Worm (Caenorhabditis elegans) whole organism, L4 larva: ENCODE measurements around the gene srx-86.

Experiments used
- D1046.2 ChIP-seq: fragments of 200-800 bp; sonication (Bioruptor generic); IDR thresholded peaks from 2 replicates; pipeline ENCODE4 v1.3.6; 2022; ENCODE audit warnings: missing genetic modification characterization, missing compliant biosample characterization
- F26F4.8 ChIP-seq: fragments of 200-800 bp; sonication (Bioruptor generic); conservative IDR thresholded peaks from 2 replicates; pipeline ENCODE4 v1.3.6; 2022; ENCODE audit warnings: missing genetic modification characterization, missing compliant biosample characterization
- F44E2.7 ChIP-seq: fragments of 200-800 bp; sonication (Bioruptor generic); IDR thresholded peaks from 2 replicates; pipeline ENCODE4 v2.1.2; 2022; ENCODE audit warnings: missing genetic modification characterization, missing compliant biosample characterization
- R02D3.7 ChIP-seq: fragments of 150-350 bp; sonication (generic microtip); optimal IDR thresholded peaks from 3 replicates; lab custom pipeline; 2014; ENCODE audit warnings: missing biosample characterization, missing genetic modification characterization
- Y105C5A.15 ChIP-seq: fragments of 200-800 bp; sonication (Bioruptor generic); IDR thresholded peaks from 2 replicates; pipeline ENCODE4 v1.3.6; 2022; ENCODE audit warnings: missing genetic modification characterization, missing compliant biosample characterization
- Y48G9A.11 ChIP-seq: fragments of 200-800 bp; sonication (Bioruptor generic); IDR thresholded peaks from 2 replicates; pipeline ENCODE4 v1.3.6; 2022; ENCODE audit warnings: missing genetic modification reagents, missing genetic modification characterization, missing compliant biosample characterization
- Y5F2A.4 ChIP-seq: fragments of 200-800 bp; sonication (Bioruptor generic); optimal IDR thresholded peaks from 2 replicates; lab custom pipeline; 2018; ENCODE audit warnings: mild to moderate bottlenecking, missing genetic modification characterization, missing compliant biosample characterization
- Y75B8A.6 ChIP-seq: fragments of 200-800 bp; sonication (Bioruptor generic); IDR thresholded peaks from 2 replicates; pipeline ENCODE4 v1.3.6; 2022; ENCODE audit warnings: missing genetic modification reagents, missing genetic modification characterization, missing compliant biosample characterization
- ZK337.2 ChIP-seq: fragments of 200-800 bp; sonication (Bioruptor generic); IDR thresholded peaks from 2 replicates; pipeline ENCODE4 v1.3.6; 2022; ENCODE audit warnings: missing genetic modification reagents, missing genetic modification characterization, missing compliant biosample characterization
- aha-1 ChIP-seq: fragments of 150-350 bp; peaks from one replicate; lab custom pipeline; 2014; ENCODE audit warnings: missing biosample characterization, missing genetic modification characterization
- ama-1 ChIP-seq: fragments of 150-350 bp; optimal IDR thresholded peaks from 2 replicates; lab custom pipeline; 2014; ENCODE audit warnings: inconsistent platforms, mixed read lengths
- ceh-28 ChIP-seq: fragments of 150-350 bp; optimal IDR thresholded peaks from 2 replicates; lab custom pipeline; 2014; ENCODE audit warnings: missing biosample characterization, missing genetic modification reagents, missing genetic modification characterization
- ceh-32 ChIP-seq: sonication (generic microtip); optimal IDR thresholded peaks from 2 replicates; lab custom pipeline; 2016; ENCODE audit warnings: mild to moderate bottlenecking, missing genetic modification characterization, missing compliant biosample characterization; ENCODE audit not compliant: poor library complexity
- ceh-82 ChIP-seq: sonication (generic microtip); optimal IDR thresholded peaks from 2 replicates; lab custom pipeline; 2017; ENCODE audit warnings: missing biosample characterization, missing genetic modification characterization
- ces-1 ChIP-seq: fragments of 150-350 bp; sonication (generic microtip); optimal IDR thresholded peaks from 4 replicates; lab custom pipeline; 2014; ENCODE audit warnings: missing biosample characterization, missing genetic modification reagents, missing genetic modification characterization
- ctbp-1 ChIP-seq: fragments of 200-800 bp; sonication (Bioruptor generic); IDR thresholded peaks from 2 replicates; pipeline ENCODE4 v1.3.6; 2022; ENCODE audit warnings: missing genetic modification reagents, missing genetic modification characterization, missing compliant biosample characterization
- daf-12 ChIP-seq: fragments of 150-350 bp; optimal IDR thresholded peaks from 2 replicates; lab custom pipeline; 2014; ENCODE audit warnings: missing biosample characterization, missing genetic modification reagents, missing genetic modification characterization
- dmd-6 ChIP-seq: fragments of 200-800 bp; sonication (Bioruptor generic); IDR thresholded peaks from 2 replicates; pipeline ENCODE4 v1.3.6; 2022; ENCODE audit warnings: missing genetic modification reagents, missing genetic modification characterization, missing compliant biosample characterization
- dmd-8 ChIP-seq: fragments of 200-800 bp; sonication (Bioruptor generic); IDR thresholded peaks from 2 replicates; pipeline ENCODE4 v1.3.6; 2022; ENCODE audit warnings: missing genetic modification characterization, missing compliant biosample characterization
- dmd-9 ChIP-seq: fragments of 200-800 bp; sonication (Bioruptor generic); IDR thresholded peaks from 2 replicates; pipeline ENCODE4 v1.3.6; 2022; ENCODE audit warnings: missing genetic modification reagents, missing genetic modification characterization, missing compliant biosample characterization
- fkh-10 ChIP-seq: fragments of 150-350 bp; optimal IDR thresholded peaks from 2 replicates; lab custom pipeline; 2014; ENCODE audit warnings: missing biosample characterization, missing genetic modification reagents, missing genetic modification characterization
- hlh-11 ChIP-seq: fragments of 200-800 bp; sonication (Bioruptor generic); optimal IDR thresholded peaks from 2 replicates; lab custom pipeline; 2018; ENCODE audit warnings: mild to moderate bottlenecking, missing genetic modification characterization, missing compliant biosample characterization
- jun-1 ChIP-seq: fragments of 150-350 bp; optimal IDR thresholded peaks from 2 replicates; lab custom pipeline; 2014; ENCODE audit warnings: missing biosample characterization, missing genetic modification reagents, missing genetic modification characterization
- lim-7 ChIP-seq: fragments of 200-800 bp; sonication (Bioruptor generic); IDR thresholded peaks from 2 replicates; pipeline ENCODE4 v1.3.6; 2022; ENCODE audit warnings: missing genetic modification characterization, missing compliant biosample characterization
- lin-1 ChIP-seq: fragments of 200-800 bp; sonication (Bioruptor generic); IDR thresholded peaks from 2 replicates; pipeline ENCODE4 v1.3.6; 2022; ENCODE audit warnings: missing genetic modification reagents, missing genetic modification characterization, missing compliant biosample characterization
- lin-13 ChIP-seq: fragments of 150-350 bp; optimal IDR thresholded peaks from 2 replicates; lab custom pipeline; 2014; ENCODE audit warnings: missing biosample characterization, missing genetic modification reagents, missing genetic modification characterization
- lin-15B ChIP-seq: fragments of 150-350 bp; sonication (generic microtip); optimal IDR thresholded peaks from 3 replicates; lab custom pipeline; 2014; ENCODE audit warnings: missing biosample characterization, missing genetic modification characterization
- lin-38 ChIP-seq: fragments of 200-800 bp; sonication (Bioruptor generic); IDR thresholded peaks from 2 replicates; pipeline ENCODE4 v1.3.6; 2022; ENCODE audit warnings: missing genetic modification reagents, missing genetic modification characterization, missing compliant biosample characterization
- madf-9 ChIP-seq: fragments of 200-800 bp; sonication (Bioruptor generic); conservative IDR thresholded peaks from 2 replicates; pipeline ENCODE4 v1.3.6; 2022; ENCODE audit warnings: missing genetic modification reagents, missing genetic modification characterization, missing compliant biosample characterization
- mdt-29 ChIP-seq: fragments of 200-800 bp; sonication (Bioruptor generic); IDR thresholded peaks from 2 replicates; pipeline ENCODE4 v1.3.6; 2022; ENCODE audit warnings: missing genetic modification reagents, missing genetic modification characterization, missing compliant biosample characterization
- mes-2 ChIP-seq: sonication (generic microtip); optimal IDR thresholded peaks from 2 replicates; lab custom pipeline; 2016; ENCODE audit warnings: missing genotype, mild to moderate bottlenecking, missing genetic modification characterization, missing compliant biosample characterization; ENCODE audit not compliant: poor library complexity, severe bottlenecking
- mxl-3 ChIP-seq: fragments of 200-800 bp; sonication (Bioruptor generic); optimal IDR thresholded peaks from 2 replicates; lab custom pipeline; 2018; ENCODE audit warnings: mild to moderate bottlenecking, missing genetic modification characterization, missing compliant biosample characterization
- nhr-10 ChIP-seq: fragments of 150-350 bp; optimal IDR thresholded peaks from 2 replicates; lab custom pipeline; 2014; ENCODE audit warnings: missing biosample characterization, missing genetic modification characterization
- nhr-28 ChIP-seq: fragments of 150-350 bp; optimal IDR thresholded peaks from 2 replicates; lab custom pipeline; 2014; ENCODE audit warnings: missing biosample characterization, missing genetic modification characterization
- nhr-42 ChIP-seq: fragments of 200-800 bp; sonication (Bioruptor generic); IDR thresholded peaks from 2 replicates; pipeline ENCODE4 v1.3.6; 2022; ENCODE audit warnings: missing genetic modification characterization, missing compliant biosample characterization
- nhr-48 ChIP-seq: sonication (generic microtip); optimal IDR thresholded peaks from 2 replicates; lab custom pipeline; 2016; ENCODE audit warnings: mild to moderate bottlenecking, missing genetic modification characterization, missing compliant biosample characterization
- nhr-6 ChIP-seq: fragments of 150-350 bp; optimal IDR thresholded peaks from 2 replicates; lab custom pipeline; 2014; ENCODE audit warnings: missing biosample characterization, missing genetic modification characterization
- nhr-76 ChIP-seq: fragments of 150-350 bp; optimal IDR thresholded peaks from 2 replicates; lab custom pipeline; 2014; ENCODE audit warnings: missing biosample characterization, missing genetic modification characterization
- pha-4 ChIP-seq, 2 experiments: fragments of 150-350 bp in 1 of 2; fragments of 200-800 bp in 1 of 2; sonication (Bioruptor generic) in 1 of 2; IDR thresholded peaks in 1 of 2; optimal IDR thresholded peaks in 1 of 2; 2 replicates each; pipeline versions ENCODE4 v1.3.6 to Lab custom; 2014 to 2022; ENCODE audit warnings: missing genetic modification characterization in 2 of 2, missing genetic modification reagents in 2 of 2, missing biosample characterization in 1 of 2, missing compliant biosample characterization in 1 of 2
- rbr-2 ChIP-seq: sonication (generic microtip); optimal IDR thresholded peaks from 2 replicates; lab custom pipeline; 2016; ENCODE audit warnings: missing genotype, missing genetic modification characterization, missing compliant biosample characterization
- saeg-2 ChIP-seq: fragments of 200-800 bp; sonication (Bioruptor generic); IDR thresholded peaks from 2 replicates; pipeline ENCODE4 v1.3.6; 2022; ENCODE audit warnings: missing genetic modification reagents, missing genetic modification characterization, missing compliant biosample characterization
- sdz-12 ChIP-seq: fragments of 200-800 bp; sonication (Bioruptor generic); optimal IDR thresholded peaks from 2 replicates; lab custom pipeline; 2018; ENCODE audit warnings: mild to moderate bottlenecking, missing genetic modification characterization, missing compliant biosample characterization
- set-16 ChIP-seq: fragments of 200-800 bp; sonication (Bioruptor generic); IDR thresholded peaks from 2 replicates; pipeline ENCODE4 v1.3.6; 2022; ENCODE audit warnings: missing genetic modification reagents, missing genetic modification characterization, missing compliant biosample characterization
- tag-97 ChIP-seq: fragments of 200-800 bp; sonication (Bioruptor generic); IDR thresholded peaks from 2 replicates; pipeline ENCODE4 v1.3.6; 2022; ENCODE audit warnings: missing genetic modification characterization, missing compliant biosample characterization
- unc-62 ChIP-seq, 3 experiments: fragments of 150-350 bp in 1 of 3; sonication (generic microtip); optimal IDR thresholded peaks in 2 of 3; peaks in 1 of 3; 1 replicate in 1 of 3; 2 replicates in 2 of 3; lab custom pipeline; 2014 to 2017; ENCODE audit warnings: missing biosample characterization in 3 of 3, missing genetic modification characterization in 3 of 3, missing genetic modification reagents in 3 of 3, missing genotype in 1 of 3
- vab-7 ChIP-seq: fragments of 200-800 bp; sonication (Bioruptor generic); IDR thresholded peaks from 2 replicates; pipeline ENCODE4 v1.3.6; 2022; ENCODE audit warnings: missing genetic modification reagents, missing genetic modification characterization, missing compliant biosample characterization
- zag-1 ChIP-seq: fragments of 150-350 bp; optimal IDR thresholded peaks from 2 replicates; lab custom pipeline; 2014; ENCODE audit warnings: missing biosample characterization, missing genetic modification characterization
- zip-11 ChIP-seq: fragments of 200-800 bp; sonication (Bioruptor generic); IDR thresholded peaks from 2 replicates; pipeline ENCODE4 v1.3.6; 2022; ENCODE audit warnings: missing genetic modification characterization, missing compliant biosample characterization
- ztf-7 ChIP-seq: fragments of 150-350 bp; optimal IDR thresholded peaks from 2 replicates; lab custom pipeline; 2014; ENCODE audit warnings: missing biosample characterization, missing genetic modification characterization

The srx-86 gene

DNA sequence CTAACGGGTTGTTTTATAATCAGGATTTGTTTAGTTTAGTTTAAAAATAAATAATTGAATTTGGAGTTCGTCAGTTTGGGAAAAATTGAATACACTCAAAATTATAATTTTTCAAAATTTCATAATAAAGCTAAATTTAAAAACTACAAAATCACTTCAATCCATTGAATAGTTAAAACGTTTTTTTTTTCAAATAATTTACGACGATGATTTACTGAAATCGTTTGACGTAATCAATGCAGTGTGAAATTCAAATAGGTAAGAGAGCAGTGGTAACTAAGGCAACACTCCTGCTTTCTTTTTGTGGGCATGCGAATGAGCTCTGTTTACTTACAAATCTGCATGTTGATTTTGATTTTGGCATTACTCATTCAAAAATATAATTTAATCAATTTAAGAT, 17.5 kb upstream of the srx-86 start, which contains the start of gene F38B7.10:
TSS of gene F38B7.10 (plus strand) at position 301 of the 400 bp plus-strand sequence.
- no peak for TF ChIP-seq mes-2
- TF ChIP-seq aha-1 (tag; lab: Kevin White, UChicago) = peak; percentile 49
- TF ChIP-seq, all 104 proteins: peak for 1

ce11 chrV:11546795-11547194, 15.9 kb upstream of the srx-86 start, which contains the start of gene F38B7.11:
F38B7.11 (plus strand) TSS chrV:11547095.
- TF ChIP-seq sdz-12 (GFP tag; lab: Kevin White, UChicago) (no peak), ceh-82 (no peak), lin-1 (no peak), ctbp-1 (no peak), lin-15B (tag; lab: Kevin White, UChicago) (no peak), Y5F2A.4 (GFP tag; lab: Kevin White, UChicago) (no peak), R02D3.7 (tag; lab: Kevin White, UChicago) (no peak), pha-4 (GFP tag; IDR thresholded peaks at IDR 0.05; lab: Robert Waterston, UW) (no peak), pha-4 (tag; optimal IDR thresholded peaks at IDR 0.05; lab: Kevin White, UChicago) (no peak), mxl-3 (no peak), set-16 (GFP tag; lab: Robert Waterston, UW) (no peak), mdt-29 (no peak), lin-38 (no peak), ztf-7 (tag; lab: Kevin White, UChicago) (no peak), nhr-6 (no peak), nhr-42 (no peak), ama-1 (lab: Kevin White, UChicago) (no peak), daf-12 (tag; lab: Kevin White, UChicago) (no peak), tag-97 (GFP tag; lab: Robert Waterston, UW) (no peak), zip-11 (GFP tag; lab: Robert Waterston, UW) (no peak)
- TF ChIP-seq, all 104 proteins: peak for 0

DNA sequence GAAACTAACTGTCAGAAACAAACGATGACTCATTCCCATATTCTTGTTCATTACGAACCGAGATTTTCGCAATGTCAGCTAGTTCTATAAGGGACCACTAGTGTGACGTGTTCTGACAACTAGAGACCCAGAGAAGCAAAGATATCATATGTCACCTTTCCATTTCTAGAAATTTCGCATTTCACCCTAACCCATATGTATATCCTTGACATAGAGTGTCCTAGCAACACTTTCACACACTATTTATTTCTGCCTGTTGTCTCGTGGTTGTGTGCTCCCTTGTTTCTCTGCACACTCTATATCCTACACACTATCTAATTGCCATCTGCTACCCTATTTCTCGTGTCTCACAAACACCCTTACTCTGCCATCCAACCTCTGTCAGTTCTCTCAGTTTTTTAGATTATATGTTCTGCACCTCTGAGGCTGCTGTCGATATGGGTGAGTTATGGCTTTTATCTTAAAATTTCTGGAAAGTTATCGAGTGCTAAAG, 13.8 kb upstream of the srx-86 start, which contains the start of the genes F38B7.17 and F38B7.3:
TSS of gene F38B7.17 (minus strand) at position 51 of the 493 bp plus-strand sequence.
TSS of gene F38B7.3 (plus strand) at position 194 of the 493 bp plus-strand sequence.
- TF ChIP-seq nhr-28 (tag; lab: Kevin White, UChicago) = peak; percentile 73
- TF ChIP-seq madf-9 (GFP tag; lab: Robert Waterston, UW) = no peak
- no peak for TF ChIP-seq Y105C5A.15 (GFP tag; lab: Robert Waterston, UW)
- no peak for TF ChIP-seq sdz-12 (GFP tag; lab: Kevin White, UChicago)
- no peak for TF ChIP-seq saeg-2
- no peak for TF ChIP-seq F26F4.8 (GFP tag; lab: Robert Waterston, UW)
- TF ChIP-seq nhr-10 (tag; lab: Kevin White, UChicago) = no peak
- peak; percentile 55 for TF ChIP-seq dmd-6
- TF ChIP-seq fkh-10 (GFP tag; lab: Kevin White, UChicago) = no peak
- TF ChIP-seq vab-7 (GFP tag; lab: Robert Waterston, UW) = no peak
- no peak for TF ChIP-seq ZK337.2 (GFP tag; lab: Robert Waterston, UW)
- no peak for TF ChIP-seq lin-38
- no peak for TF ChIP-seq dmd-9 (GFP tag; lab: Robert Waterston, UW)
- no peak for TF ChIP-seq zag-1 (tag; lab: Kevin White, UChicago)
- TF ChIP-seq ceh-28 = no peak
- peak; percentile 85 for TF ChIP-seq hlh-11 (tag; lab: Kevin White, UChicago)
- no peak for TF ChIP-seq D1046.2 (GFP tag; lab: Robert Waterston, UW)
- peak; percentile 17 for TF ChIP-seq nhr-48 (tag; lab: Kevin White, UChicago)
- TF ChIP-seq nhr-76 (tag; lab: Kevin White, UChicago) = no peak
- TF ChIP-seq Y48G9A.11 (GFP tag; lab: Robert Waterston, UW) = no peak
- TF ChIP-seq ceh-32 (tag; lab: Kevin White, UChicago) = no peak
- TF ChIP-seq unc-62 (GFP tag; optimal IDR thresholded peaks at IDR 0.05 in 1 of 2; lab: Kevin White, UChicago) = peak in 1 of 2 experiments; percentile 52
- TF ChIP-seq unc-62 (tag; optimal IDR thresholded peaks at IDR 0.05; lab: Kevin White, UChicago) = no peak
- no peak for TF ChIP-seq set-16 (GFP tag; lab: Robert Waterston, UW)
- peak; percentile 27 for TF ChIP-seq nhr-6
- TF ChIP-seq F44E2.7 (GFP tag; lab: Robert Waterston, UW) = no peak
- no peak for TF ChIP-seq dmd-8 (GFP tag; lab: Robert Waterston, UW)
- no peak for TF ChIP-seq lin-13 (GFP tag; lab: Kevin White, UChicago)
- no peak for TF ChIP-seq ces-1 (GFP tag; lab: Kevin White, UChicago)
- TF ChIP-seq rbr-2 = peak; percentile 61
- TF ChIP-seq lim-7 (GFP tag; lab: Robert Waterston, UW) = no peak
- no peak for TF ChIP-seq jun-1 (tag; lab: Kevin White, UChicago)
- TF ChIP-seq Y75B8A.6 (GFP tag; lab: Robert Waterston, UW) = no peak
